Worm (Caenorhabditis elegans) whole organism, L3 larva: ENCODE data around the gene nstp-3.

Experiments
- R02D3.7 ChIP-seq: fragments of 150-350 bp; optimal IDR thresholded peaks from 2 replicates; lab custom pipeline; 2014; ENCODE audit warnings: missing biosample characterization, missing genetic modification characterization
- ZK546.5 ChIP-seq: sonication (generic microtip); optimal IDR thresholded peaks from 2 replicates; lab custom pipeline; 2017; ENCODE audit warnings: missing biosample characterization, missing genetic modification characterization
- aly-2 ChIP-seq: fragments of 150-350 bp; optimal IDR thresholded peaks from 2 replicates; lab custom pipeline; 2014; ENCODE audit warnings: missing biosample characterization, missing genetic modification characterization
- ama-1 ChIP-seq: fragments of 150-350 bp; optimal IDR thresholded peaks from 2 replicates; lab custom pipeline; 2018
- ceh-16 ChIP-seq: sonication (generic microtip); optimal IDR thresholded peaks from 2 replicates; lab custom pipeline; 2017; ENCODE audit warnings: missing biosample characterization, missing genetic modification characterization
- ceh-28 ChIP-seq: fragments of 150-350 bp; optimal IDR thresholded peaks from 2 replicates; lab custom pipeline; 2014; ENCODE audit warnings: missing biosample characterization, missing genetic modification reagents, missing genetic modification characterization
- egl-27 ChIP-seq: sonication (generic microtip); optimal IDR thresholded peaks from 4 replicates; lab custom pipeline; 2017; ENCODE audit warnings: missing biosample characterization, missing genetic modification reagents, missing genetic modification characterization
- egl-5 ChIP-seq: fragments of 150-350 bp; optimal IDR thresholded peaks from 2 replicates; lab custom pipeline; 2017; ENCODE audit warnings: missing biosample characterization, missing genetic modification reagents, missing genetic modification characterization, inconsistent platforms
- elt-1 ChIP-seq: fragments of 150-350 bp; optimal IDR thresholded peaks from 2 replicates; lab custom pipeline; 2014; ENCODE audit warnings: missing biosample characterization, missing genetic modification characterization
- elt-2 ChIP-seq: sonication (generic microtip); optimal IDR thresholded peaks from 2 replicates; lab custom pipeline; 2016; ENCODE audit warnings: missing genetic modification reagents, mild to moderate bottlenecking, missing genetic modification characterization, missing compliant biosample characterization
- elt-3 ChIP-seq, 3 experiments: fragments of 150-350 bp in 1 of 3; sonication (generic microtip) in 2 of 3; optimal IDR thresholded peaks; 2 replicates in 2 of 3; 4 replicates in 1 of 3; lab custom pipeline; 2014 to 2017; ENCODE audit warnings: missing biosample characterization in 3 of 3, missing genetic modification characterization in 3 of 3
- eor-1 ChIP-seq, 2 experiments: fragments of 150-350 bp; optimal IDR thresholded peaks; 2 replicates each; lab custom pipeline; 2014 to 2018; ENCODE audit warnings: missing biosample characterization in 2 of 2, missing genetic modification characterization in 2 of 2
- fkh-10 ChIP-seq: sonication (generic microtip); optimal IDR thresholded peaks from 2 replicates; lab custom pipeline; 2017; ENCODE audit warnings: missing biosample characterization, missing genetic modification reagents, missing genetic modification characterization
- fos-1 ChIP-seq: fragments of 150-350 bp; optimal IDR thresholded peaks from 2 replicates; lab custom pipeline; 2014; ENCODE audit warnings: missing biosample characterization, missing genetic modification characterization
- hmg-11 ChIP-seq: sonication (generic microtip); optimal IDR thresholded peaks from 2 replicates; lab custom pipeline; 2016; ENCODE audit warnings: missing genetic modification characterization, missing compliant biosample characterization
- lin-15B ChIP-seq: fragments of 150-350 bp; optimal IDR thresholded peaks from 2 replicates; lab custom pipeline; 2014; ENCODE audit warnings: missing biosample characterization, missing genetic modification characterization
- lin-39 ChIP-seq: fragments of 150-350 bp; optimal IDR thresholded peaks from 2 replicates; lab custom pipeline; 2018; ENCODE audit warnings: missing biosample characterization, missing genetic modification reagents, missing genetic modification characterization
- lsy-12 ChIP-seq: sonication (generic microtip); optimal IDR thresholded peaks from 2 replicates; lab custom pipeline; 2016; ENCODE audit warnings: mild to moderate bottlenecking, missing genetic modification characterization, missing compliant biosample characterization
- nfya-1 ChIP-seq: sonication (generic microtip); optimal IDR thresholded peaks from 2 replicates; lab custom pipeline; 2017; ENCODE audit warnings: missing genetic modification characterization, mild to moderate bottlenecking, missing compliant biosample characterization, antibody characterized with exemption, moderate library complexity; ENCODE audit not compliant: insufficient read depth
- nhr-11 ChIP-seq: fragments of 150-350 bp; optimal IDR thresholded peaks from 2 replicates; lab custom pipeline; 2014; ENCODE audit warnings: missing biosample characterization, missing genetic modification characterization
- nhr-12 ChIP-seq: fragments of 150-350 bp; optimal IDR thresholded peaks from 2 replicates; lab custom pipeline; 2014; ENCODE audit warnings: missing biosample characterization, missing genetic modification characterization
- nhr-23 ChIP-seq: fragments of 150-350 bp; optimal IDR thresholded peaks from 2 replicates; lab custom pipeline; 2014; ENCODE audit warnings: missing biosample characterization, missing genetic modification reagents, missing genetic modification characterization
- nhr-25 ChIP-seq: sonication (generic microtip); optimal IDR thresholded peaks from 2 replicates; lab custom pipeline; 2017; ENCODE audit warnings: missing biosample characterization, missing genetic modification characterization
- nhr-43 ChIP-seq: sonication (generic microtip); optimal IDR thresholded peaks from 2 replicates; lab custom pipeline; 2016; ENCODE audit warnings: mild to moderate bottlenecking, missing genetic modification characterization, missing compliant biosample characterization; ENCODE audit not compliant: poor library complexity, severe bottlenecking
- nhr-76 ChIP-seq: fragments of 150-350 bp; sonication (generic microtip); optimal IDR thresholded peaks from 5 replicates; lab custom pipeline; 2014; ENCODE audit warnings: missing biosample characterization, missing genetic modification characterization
- pha-4 ChIP-seq: fragments of 150-350 bp; optimal IDR thresholded peaks from 2 replicates; lab custom pipeline; 2014; ENCODE audit warnings: missing biosample characterization, missing genetic modification reagents, missing genetic modification characterization
- pqm-1 ChIP-seq: fragments of 150-350 bp; optimal IDR thresholded peaks from 2 replicates; lab custom pipeline; 2017; ENCODE audit warnings: missing biosample characterization, missing genetic modification characterization, inconsistent platforms
- skn-1 ChIP-seq: fragments of 150-350 bp; optimal IDR thresholded peaks from 2 replicates; lab custom pipeline; 2014; ENCODE audit warnings: missing biosample characterization, missing genetic modification characterization
- snpc-4 ChIP-seq: fragments of 150-350 bp; optimal IDR thresholded peaks from 2 replicates; lab custom pipeline; 2014; ENCODE audit warnings: missing biosample characterization, missing genetic modification characterization
- tbx-2 ChIP-seq: sonication (generic microtip); optimal IDR thresholded peaks from 2 replicates; lab custom pipeline; 2016; ENCODE audit warnings: mild to moderate bottlenecking, missing genetic modification characterization, missing compliant biosample characterization
- unc-39 ChIP-seq: sonication (generic microtip); optimal IDR thresholded peaks from 4 replicates; lab custom pipeline; 2017; ENCODE audit warnings: missing biosample characterization, missing genetic modification characterization
- unc-62 ChIP-seq: fragments of 150-350 bp; sonication (generic microtip); optimal IDR thresholded peaks from 4 replicates; lab custom pipeline; 2014; ENCODE audit warnings: missing biosample characterization, missing genetic modification reagents, missing genetic modification characterization
- ztf-4 ChIP-seq: fragments of 150-350 bp; optimal IDR thresholded peaks from 2 replicates; lab custom pipeline; 2014; ENCODE audit warnings: missing biosample characterization, missing genetic modification characterization

Gene nstp-3

DNA sequence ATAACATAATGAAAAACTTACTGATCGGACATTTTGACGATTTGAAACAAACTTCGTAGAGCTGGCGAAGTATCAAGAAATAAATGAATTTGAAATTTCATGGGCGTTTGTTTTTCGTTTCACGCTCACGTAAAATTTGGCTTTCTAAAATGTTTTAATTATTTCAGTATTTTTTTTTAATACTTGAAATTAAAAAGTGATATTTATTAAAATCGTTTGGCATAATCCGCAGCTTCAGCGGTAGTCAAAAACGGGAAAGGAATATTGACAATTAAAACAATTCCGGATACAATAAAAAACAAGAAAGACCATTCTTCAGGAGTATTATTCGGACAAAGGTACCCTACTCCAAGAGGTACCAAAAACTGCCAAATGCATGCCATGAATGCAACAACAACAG, 15.3 kb downstream of the nstp-3 start, which contains the start of gene fbxa-183:
TSS of gene fbxa-183 (minus strand) at position 101 of the 400 bp plus-strand sequence.
- TF ChIP-seq egl-5 (no peak), nhr-23 (no peak), lsy-12 (no peak), ceh-16 (no peak), nhr-43 (tag; lab: Kevin White, UChicago) (no peak)

- no peak for TF ChIP-seq ceh-28 (tag; lab: Kevin White, UChicago)
- TF ChIP-seq nfya-1 (tag; lab: Kevin White, UChicago): peak; percentile 60
- TF ChIP-seq snpc-4 (tag; lab: Kevin White, UChicago): peak; percentile 34
- peak; percentile 32 for TF ChIP-seq skn-1 (tag; lab: Kevin White, UChicago)
- TF ChIP-seq R02D3.7 (tag; lab: Kevin White, UChicago): peak; percentile 15
- TF ChIP-seq ama-1 (lab: Kevin White, UChicago): peak; percentile 12
- TF ChIP-seq lin-15B (tag; lab: Kevin White, UChicago): peak; percentile 47
- TF ChIP-seq pha-4 (tag; lab: Kevin White, UChicago): peak; percentile 71
- no peak for TF ChIP-seq ceh-16
- peak; percentile 76 for TF ChIP-seq nhr-23
- TF ChIP-seq lin-39 (tag; lab: Kevin White, UChicago): no peak
- TF ChIP-seq nhr-25 (tag; lab: Kevin White, UChicago): peak; percentile 71
- TF ChIP-seq elt-2 (tag; lab: Kevin White, UChicago): peak; percentile 86
- peak; percentile 74 for TF ChIP-seq pqm-1
- peak; percentile 5 for TF ChIP-seq nhr-43 (tag; lab: Kevin White, UChicago)
- peak; percentile 7 for TF ChIP-seq hmg-11 (tag; lab: Kevin White, UChicago)
- no peak for TF ChIP-seq ZK546.5 (tag; lab: Kevin White, UChicago)
- TF ChIP-seq nhr-11 (tag; lab: Kevin White, UChicago): no peak
- no peak for TF ChIP-seq ztf-4 (tag; lab: Kevin White, UChicago)
Measured at ce11 chrV:5780713-5781360, 17.2 kb downstream of the nstp-3 start, which contains the start of gene F44E7.5. TSS of gene F44E7.5 (minus strand) at chrV:5780922.

DNA sequence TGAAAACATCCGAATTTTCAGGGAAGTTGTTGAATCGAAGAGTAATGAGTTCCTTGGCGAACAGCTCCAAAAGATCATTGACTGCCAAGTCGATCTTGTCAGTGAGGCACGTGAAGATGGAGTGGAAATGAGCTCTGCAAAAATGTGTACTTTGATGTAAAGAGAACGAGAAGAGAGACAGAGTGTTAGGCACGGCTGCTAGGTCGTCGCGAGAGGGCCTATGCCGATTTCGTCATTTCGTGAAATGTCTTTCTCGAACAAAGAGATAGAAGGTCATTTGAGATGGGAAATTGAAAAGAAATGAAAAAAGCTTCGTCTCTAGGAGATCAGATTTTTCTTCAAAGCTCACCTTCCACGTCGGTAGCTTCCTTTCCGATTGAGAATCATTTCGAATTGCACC, 18.0 kb downstream of the nstp-3 start:
- TF ChIP-seq nhr-12 (tag; lab: Kevin White, UChicago) (no peak), hmg-11 (tag; lab: Kevin White, UChicago) (no peak), tbx-2 (no peak), elt-2 (tag; lab: Kevin White, UChicago) (no peak), fkh-10 (GFP tag; lab: Kevin White, UChicago) (no peak), nfya-1 (tag; lab: Kevin White, UChicago) (no peak), nhr-76 (no peak), unc-62 (GFP tag; lab: Kevin White, UChicago) (no peak), elt-3 (tag; optimal IDR thresholded peaks at IDR 0.05; lab: Kevin White, UChicago) (no peak), ama-1 (lab: Kevin White, UChicago) (no peak), nhr-43 (tag; lab: Kevin White, UChicago) (no peak), nhr-23 (no peak), eor-1 (tag; optimal IDR thresholded peaks at IDR 0.05; lab: Kevin White, UChicago) (no peak), fos-1 (tag; lab: Kevin White, UChicago) (no peak), lin-15B (tag; lab: Kevin White, UChicago) (no peak), egl-27 (tag; lab: Kevin White, UChicago) (no peak), pqm-1 (no peak)

- TF ChIP-seq lin-15B (tag; lab: Kevin White, UChicago) (peak; percentile 76), elt-2 (tag; lab: Kevin White, UChicago) (peak; percentile 21), ceh-28 (tag; lab: Kevin White, UChicago) (peak; percentile 26), nhr-25 (tag; lab: Kevin White, UChicago) (peak; percentile 16), nfya-1 (tag; lab: Kevin White, UChicago) (peak; percentile 58), snpc-4 (tag; lab: Kevin White, UChicago) (peak; percentile 20), lin-39 (tag; lab: Kevin White, UChicago) (peak; percentile 47), pha-4 (tag; lab: Kevin White, UChicago) (peak; percentile 58), nhr-23 (peak; percentile 41)
Measured at ce11 chrV:5776941-5777340, 21.1 kb downstream of the nstp-3 start, which contains the start of gene F44E7.4. TSS of gene F44E7.4 (minus strand) at chrV:5776953.

ce11 chrV:5774137-5774536, 23.9 kb downstream of the nstp-3 start:
- TF ChIP-seq nhr-43 (tag; lab: Kevin White, UChicago): no peak
- TF ChIP-seq egl-5: no peak
- no peak for TF ChIP-seq eor-1 (tag; optimal IDR thresholded peaks at IDR 0.05; lab: Kevin White, UChicago)
- TF ChIP-seq nfya-1 (tag; lab: Kevin White, UChicago): no peak
- no peak for TF ChIP-seq elt-2 (tag; lab: Kevin White, UChicago)
- TF ChIP-seq ama-1 (lab: Kevin White, UChicago): no peak
- no peak for TF ChIP-seq unc-39 (tag; lab: Kevin White, UChicago)
- TF ChIP-seq elt-3 (tag; optimal IDR thresholded peaks at IDR 0.05; lab: Kevin White, UChicago): no peak
- TF ChIP-seq ceh-28 (tag; lab: Kevin White, UChicago): no peak
- no peak for TF ChIP-seq aly-2 (tag; lab: Kevin White, UChicago)
- no peak for TF ChIP-seq lsy-12
- TF ChIP-seq pqm-1: no peak
- TF ChIP-seq ZK546.5 (tag; lab: Kevin White, UChicago): no peak
- TF ChIP-seq elt-1 (tag; lab: Kevin White, UChicago): no peak
